Fruit fly (Drosophila melanogaster) whole organism, pupa: ENCODE data around the gene Edc3.

Experiments
- CG10348 ChIP-seq: fragments of 200-800 bp; sonication (Bioruptor generic); IDR thresholded peaks from 2 replicates; pipeline ENCODE4 v1.3.6; 2022; ENCODE audit warnings: missing biosample characterization, missing genetic modification characterization
- CG12605 ChIP-seq: fragments of 200-800 bp; sonication (Bioruptor generic); IDR thresholded peaks from 2 replicates; pipeline ENCODE4 v1.3.6; 2022; ENCODE audit warnings: missing biosample characterization, missing genetic modification characterization
- CG13204 ChIP-seq: fragments of 200-800 bp; sonication (Bioruptor generic); optimal IDR thresholded peaks from 2 replicates; lab custom pipeline; 2018; ENCODE audit warnings: missing biosample characterization, mild to moderate bottlenecking, missing genetic modification characterization, moderate library complexity
- CG14655 ChIP-seq: fragments of 200-800 bp; sonication (Bioruptor generic); optimal IDR thresholded peaks from 3 replicates; lab custom pipeline; 2017; ENCODE audit warnings: mild to moderate bottlenecking, missing biosample characterization, missing genetic modification reagents, missing genetic modification characterization
- CG15710 ChIP-seq: fragments of 200-800 bp; sonication (Bioruptor generic); optimal IDR thresholded peaks from 2 replicates; lab custom pipeline; 2018; ENCODE audit warnings: missing biosample characterization, mild to moderate bottlenecking, missing genetic modification characterization, moderate library complexity
- CG17806 ChIP-seq: fragments of 200-800 bp; sonication (Bioruptor generic); optimal IDR thresholded peaks from 2 replicates; lab custom pipeline; 2018; ENCODE audit warnings: missing biosample characterization, mild to moderate bottlenecking, missing genetic modification characterization, moderate library complexity
- CG32121 ChIP-seq: fragments of 200-800 bp; sonication (Bioruptor generic); IDR thresholded peaks from 2 replicates; pipeline ENCODE4 v1.3.6; 2022; ENCODE audit warnings: missing biosample characterization, missing genetic modification characterization
- CG34367 ChIP-seq: fragments of 200-800 bp; sonication (Bioruptor generic); optimal IDR thresholded peaks from 2 replicates; lab custom pipeline; 2018; ENCODE audit warnings: missing biosample characterization, mild to moderate bottlenecking, missing genetic modification characterization
- CG4496 ChIP-seq: fragments of 200-800 bp; sonication (Bioruptor generic); IDR thresholded peaks from 3 replicates; pipeline ENCODE4 v1.3.6; 2022; ENCODE audit warnings: missing biosample characterization, missing genetic modification characterization
- CG8159 ChIP-seq: fragments of 200-800 bp; sonication (Bioruptor generic); optimal IDR thresholded peaks from 3 replicates; lab custom pipeline; 2018; ENCODE audit warnings: missing biosample characterization, mild to moderate bottlenecking, missing genetic modification characterization, moderate library complexity
- CG8301 ChIP-seq: fragments of 200-800 bp; sonication (Bioruptor generic); optimal IDR thresholded peaks from 2 replicates; lab custom pipeline; 2018; ENCODE audit warnings: missing biosample characterization, mild to moderate bottlenecking, missing genetic modification characterization
- CG9948 ChIP-seq: fragments of 200-800 bp; sonication (Bioruptor generic); optimal IDR thresholded peaks from 2 replicates; lab custom pipeline; 2018; ENCODE audit warnings: missing biosample characterization, mild to moderate bottlenecking, missing genetic modification characterization, moderate library complexity
- D1 ChIP-seq: fragments of 200-800 bp; sonication (Bioruptor generic); optimal IDR thresholded peaks from 2 replicates; lab custom pipeline; 2018; ENCODE audit warnings: missing biosample characterization, mild to moderate bottlenecking, missing genetic modification characterization, moderate library complexity
- EcR ChIP-seq: fragments of 200-800 bp; sonication (Bioruptor generic); optimal IDR thresholded peaks from 3 replicates; lab custom pipeline; 2019; ENCODE audit warnings: missing biosample characterization, missing genetic modification characterization, mild to moderate bottlenecking, moderate library complexity, missing genetic modification reagents
- Ets98B ChIP-seq: fragments of 200-800 bp; sonication (Bioruptor generic); IDR thresholded peaks from 2 replicates; pipeline ENCODE4 v1.3.6; 2022; ENCODE audit warnings: missing biosample characterization, missing genetic modification characterization
- Pif1A ChIP-seq: fragments of 200-800 bp; sonication (Bioruptor generic); optimal IDR thresholded peaks from 3 replicates; lab custom pipeline; 2016; ENCODE audit warnings: missing biosample characterization, missing genetic modification characterization
- Pif1B ChIP-seq: fragments of 200-800 bp; sonication (Bioruptor generic); optimal IDR thresholded peaks from 3 replicates; lab custom pipeline; 2016; ENCODE audit warnings: missing biosample characterization, missing genetic modification characterization
- Snoo ChIP-seq: fragments of 200-800 bp; sonication (Bioruptor generic); optimal IDR thresholded peaks from 3 replicates; lab custom pipeline; 2017; ENCODE audit warnings: missing biosample characterization, mild to moderate bottlenecking, missing genetic modification characterization, inconsistent platforms
- fd96Ca ChIP-seq: fragments of 200-800 bp; sonication (Bioruptor generic); IDR thresholded peaks from 3 replicates; pipeline ENCODE4 v1.3.6; 2022; ENCODE audit warnings: missing biosample characterization, missing genetic modification characterization
- gl ChIP-seq: fragments of 200-800 bp; sonication (Bioruptor generic); optimal IDR thresholded peaks from 2 replicates; lab custom pipeline; 2018; ENCODE audit warnings: missing biosample characterization, mild to moderate bottlenecking, missing genetic modification characterization
- rn ChIP-seq: fragments of 200-800 bp; sonication (Bioruptor generic); IDR thresholded peaks from 2 replicates; pipeline ENCODE4 v1.3.6; 2022; ENCODE audit warnings: missing biosample characterization, missing genetic modification characterization

The Edc3 gene

DNA sequence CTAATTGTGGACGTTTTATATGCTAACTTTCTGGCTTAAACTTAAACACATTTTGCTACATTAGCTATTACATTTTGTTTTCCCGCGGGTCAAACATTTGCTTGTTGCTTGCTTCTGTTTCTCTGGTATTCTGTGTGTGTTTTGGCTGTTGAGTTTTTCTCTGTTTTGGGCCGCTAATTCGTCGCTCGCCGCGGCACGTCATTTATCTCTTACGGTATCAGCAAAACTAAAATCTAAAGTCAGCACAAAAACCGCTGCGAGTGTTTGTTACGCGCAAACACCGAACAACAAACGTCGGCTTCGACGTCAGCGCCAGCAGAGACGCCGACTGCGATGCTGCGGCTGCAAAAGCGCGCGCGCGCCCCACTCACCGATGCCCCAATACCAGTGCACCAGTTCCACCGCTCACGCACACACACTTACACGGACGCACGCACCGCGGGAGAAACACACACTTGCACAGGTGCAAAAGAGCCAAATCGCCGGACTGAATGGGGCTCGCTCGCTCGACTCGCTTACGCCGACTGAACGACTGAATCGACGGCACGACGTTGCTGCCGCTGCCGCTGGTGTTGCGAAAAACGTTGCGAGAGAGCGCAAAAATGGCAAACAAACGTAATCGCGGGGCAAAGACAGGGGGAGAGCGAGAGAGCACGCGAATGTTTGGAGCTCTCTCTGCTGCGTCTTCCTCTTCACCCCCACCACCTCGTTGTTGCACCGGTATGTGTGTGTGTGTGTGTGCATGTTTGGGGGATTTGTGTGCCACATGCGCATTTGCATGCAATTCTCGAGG, 46.6 kb upstream of the Edc3 start:
- TF ChIP-seq CG8159 (no peak), Ets98B (GFP tag; lab: Robert Waterston, UW) (peak; percentile 69; the same call in 1 of the 2 replicates), CG4496 (GFP tag; lab: Robert Waterston, UW) (0 out of 3 replicates have a peak, but pooled peaks have one; percentile 10), fd96Ca (peak; percentile 66; the same call in 1 of the 3 replicates), CG12605 (GFP tag; lab: Robert Waterston, UW) (0 out of 2 replicates have a peak, but pooled peaks have one; percentile 51), CG13204 (peak; percentile 99), D1 (tag; lab: Kevin White, UChicago) (no peak), Snoo (tag; lab: Kevin White, UChicago) (no peak), CG32121 (GFP tag; lab: Robert Waterston, UW) (peak; percentile 53; the same call in 1 of the 2 replicates), EcR (GFP tag; lab: Kevin White, UChicago) (peak; percentile 95)

DNA sequence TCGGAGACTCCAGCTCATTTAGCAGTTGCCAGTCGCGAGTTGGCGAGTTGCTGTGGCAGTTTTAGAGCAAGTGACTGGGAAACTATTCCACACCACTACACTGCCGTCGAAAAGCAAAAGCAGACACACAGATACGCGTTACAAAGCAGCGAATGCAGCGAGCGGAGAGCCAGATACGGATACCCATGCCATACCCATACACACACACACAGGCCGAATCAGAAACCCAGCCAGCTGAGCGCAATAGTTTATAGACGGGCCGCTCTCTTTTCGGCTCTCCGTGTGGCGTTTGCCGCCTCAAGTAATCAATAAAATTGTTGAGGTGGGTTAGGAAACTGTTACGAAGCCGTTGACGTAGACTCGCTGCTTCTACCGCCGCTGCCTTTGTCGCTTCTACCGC, 44.2 kb upstream of the Edc3 start:
- peak; percentile 87 for TF ChIP-seq CG13204
- peak; percentile 87 for TF ChIP-seq EcR (GFP tag; lab: Kevin White, UChicago)
- TF ChIP-seq CG32121 (GFP tag; lab: Robert Waterston, UW), result peak; percentile 53
- no peak for TF ChIP-seq CG34367 (tag; lab: Kevin White, UChicago)
- peak; percentile 72 for TF ChIP-seq Ets98B (GFP tag; lab: Robert Waterston, UW)
- no peak for TF ChIP-seq CG8159
- no peak for TF ChIP-seq Pif1A
- TF ChIP-seq CG4496 (GFP tag; lab: Robert Waterston, UW), result peak; percentile 61; the same call in 2 of the 3 replicates
- peak; percentile 59; the same call in 1 of the 2 replicates for TF ChIP-seq CG12605 (GFP tag; lab: Robert Waterston, UW)

DNA sequence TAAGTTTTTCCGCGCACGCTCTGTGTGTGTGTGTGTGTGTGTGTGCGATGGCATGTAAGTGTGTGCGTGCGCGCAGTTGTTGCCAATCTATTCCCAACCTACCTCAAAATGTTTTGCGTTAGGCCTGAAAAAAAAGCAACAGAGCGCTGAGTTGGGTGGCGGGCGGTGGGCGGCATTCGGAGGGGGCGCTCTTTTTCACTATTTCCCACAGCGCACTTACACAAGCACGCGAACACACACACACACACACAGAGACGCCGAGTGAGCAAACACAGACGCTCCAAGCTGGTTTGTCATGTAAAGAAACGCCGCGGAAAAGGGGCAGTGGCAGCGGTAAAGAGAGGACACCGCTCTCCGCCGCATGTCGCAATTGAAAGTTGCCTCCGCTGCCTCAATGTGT, 42.4 kb upstream of the Edc3 start:
- TF ChIP-seq CG17806, result no peak
- no peak for TF ChIP-seq Pif1B (GFP tag; lab: Kevin White, UChicago)
- TF ChIP-seq CG13204, result peak; percentile 83
- TF ChIP-seq fd96Ca, result peak; percentile 73
- peak; percentile 61 for TF ChIP-seq CG12605 (GFP tag; lab: Robert Waterston, UW)
- TF ChIP-seq Pif1A, result no peak
- peak; percentile 47 for TF ChIP-seq EcR (GFP tag; lab: Kevin White, UChicago)
- TF ChIP-seq CG8159, result no peak
- TF ChIP-seq CG32121 (GFP tag; lab: Robert Waterston, UW), result peak; percentile 75
- TF ChIP-seq CG4496 (GFP tag; lab: Robert Waterston, UW), result peak; percentile 65
- TF ChIP-seq CG14655 (GFP tag; lab: Kevin White, UChicago), result peak; percentile 19
- TF ChIP-seq rn, result no peak
- peak; percentile 72; the same call in 1 of the 2 replicates for TF ChIP-seq Ets98B (GFP tag; lab: Robert Waterston, UW)

DNA sequence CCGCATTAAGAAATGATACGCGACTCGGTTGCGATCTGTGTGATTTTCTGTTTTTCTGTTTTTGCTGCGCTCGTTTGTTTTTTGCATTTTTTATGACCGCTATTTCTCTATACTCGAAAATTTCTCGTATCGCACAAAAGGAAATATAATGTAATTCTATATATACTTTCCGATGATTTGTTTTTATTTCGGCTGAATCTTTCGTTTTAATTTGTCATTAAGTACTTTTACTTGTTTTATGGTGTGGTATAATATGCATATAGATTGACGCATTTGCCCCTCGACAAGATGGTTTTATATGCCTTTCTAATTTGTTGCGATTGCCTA, 40.8 kb upstream of the Edc3 start:
- peak; percentile 2 for TF ChIP-seq CG8159
- TF ChIP-seq CG34367 (tag; lab: Kevin White, UChicago), result no peak

DNA sequence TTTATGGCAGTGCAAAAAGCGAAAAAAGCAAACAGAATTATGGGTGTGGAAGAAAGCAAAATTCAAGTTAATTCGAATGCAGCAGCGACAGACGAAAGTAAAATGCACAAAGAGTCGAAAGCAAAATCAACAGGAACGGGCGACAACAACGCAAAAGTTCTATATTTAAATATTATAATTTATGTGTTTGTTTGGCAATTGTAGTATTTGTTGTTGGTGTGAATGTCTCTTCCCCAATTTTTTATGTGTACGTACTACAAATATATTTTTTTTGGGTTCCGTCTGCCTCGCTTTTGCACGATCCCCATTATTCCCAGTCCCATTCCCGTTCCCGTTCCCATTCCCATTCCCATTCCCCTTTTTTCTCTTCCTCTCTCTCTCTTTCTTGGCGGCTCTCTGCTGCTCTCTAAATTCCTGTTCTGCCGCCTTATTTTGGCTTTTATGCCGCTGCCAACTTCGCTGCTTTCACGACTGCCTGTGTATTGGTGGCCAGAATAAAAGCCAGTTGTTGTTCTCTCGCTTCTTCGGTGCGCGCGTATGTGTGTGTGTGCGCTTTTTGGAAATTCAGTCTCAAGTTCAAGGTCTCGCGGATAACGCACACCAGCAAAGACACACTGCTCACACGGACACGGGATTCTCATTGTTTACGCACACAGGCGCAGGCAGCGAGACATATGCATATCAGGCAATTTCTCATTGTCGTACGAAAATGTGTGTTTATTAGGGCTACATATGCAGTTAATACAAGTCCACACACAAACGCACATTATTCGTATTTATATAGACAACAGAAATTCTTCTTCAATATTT, 40.3 kb upstream of the Edc3 start:
- no peak for TF ChIP-seq CG34367 (tag; lab: Kevin White, UChicago)
- no peak for TF ChIP-seq CG8301
- TF ChIP-seq Pif1B (GFP tag; lab: Kevin White, UChicago), result peak; percentile 24
- no peak for TF ChIP-seq CG9948 (tag; lab: Kevin White, UChicago)
- no peak for TF ChIP-seq gl (tag; lab: Kevin White, UChicago)
- TF ChIP-seq CG14655 (GFP tag; lab: Kevin White, UChicago), result no peak
- peak; percentile 96 for TF ChIP-seq EcR (GFP tag; lab: Kevin White, UChicago)
- 0 out of 3 replicates have a peak, but pooled peaks have one; percentile 25 for TF ChIP-seq fd96Ca
- peak; percentile 40; the same call in 1 of the 2 replicates for TF ChIP-seq CG32121 (GFP tag; lab: Robert Waterston, UW)
- no peak for TF ChIP-seq rn
- TF ChIP-seq CG17806, result no peak
- TF ChIP-seq Ets98B (GFP tag; lab: Robert Waterston, UW), result no peak
- peak; percentile 21 for TF ChIP-seq D1 (tag; lab: Kevin White, UChicago)
- no peak for TF ChIP-seq CG8159
- no peak for TF ChIP-seq CG10348
- peak; percentile 80 for TF ChIP-seq CG13204
- no peak for TF ChIP-seq CG4496 (GFP tag; lab: Robert Waterston, UW)
- no peak for TF ChIP-seq CG15710 (tag; lab: Kevin White, UChicago)
- TF ChIP-seq Pif1A, result no peak
- peak; percentile 50 for TF ChIP-seq Snoo (tag; lab: Kevin White, UChicago)
- TF ChIP-seq CG12605 (GFP tag; lab: Robert Waterston, UW), result no peak

DNA sequence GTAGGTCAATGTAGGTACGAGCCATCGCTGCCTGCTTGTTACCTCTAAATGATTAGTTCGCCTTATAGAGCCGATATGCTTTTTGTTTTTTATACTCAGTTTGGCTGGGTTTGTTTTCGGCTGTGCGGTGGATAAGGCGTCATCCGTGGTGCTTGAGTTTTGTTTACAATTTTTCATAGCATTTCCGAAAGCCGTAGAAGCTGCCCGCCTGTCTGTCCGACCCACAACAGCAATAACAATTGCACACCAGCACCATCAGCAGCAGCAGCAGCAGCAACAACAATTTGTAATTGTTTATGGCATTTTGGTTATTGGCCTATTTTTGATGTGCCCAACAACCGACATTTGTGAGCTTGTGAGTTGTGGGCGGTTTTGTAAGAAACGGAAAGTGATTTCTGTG, 39.0 kb upstream of the Edc3 start:
- TF ChIP-seq EcR (GFP tag; lab: Kevin White, UChicago) (no peak), CG12605 (GFP tag; lab: Robert Waterston, UW) (no peak), CG17806 (no peak), gl (tag; lab: Kevin White, UChicago) (no peak), CG15710 (tag; lab: Kevin White, UChicago) (no peak), CG10348 (no peak), CG4496 (GFP tag; lab: Robert Waterston, UW) (no peak), CG9948 (tag; lab: Kevin White, UChicago) (no peak), CG8301 (no peak), fd96Ca (no peak), Snoo (tag; lab: Kevin White, UChicago) (no peak)
- TF ChIP-seq, all 21 proteins: peak for 0
